Worm (Caenorhabditis elegans): Measurements from ENCODE around the gene fbxb-31.

ce11 chrII:3678978-3679377 lies 39.8 kb upstream of the fbxb-31 start:
- TF ChIP-seq pha-4 (tag; optimal IDR thresholded peaks at IDR 0.05) (no peak), elt-3 (tag; optimal IDR thresholded peaks at IDR 0.05) (no peak), elt-1 (tag; optimal IDR thresholded peaks at IDR 0.05) (no peak)

Measured in whole organism, L3 larva.